Fruit fly (Drosophila melanogaster) whole organism, embryonic: Measurements from ENCODE around the gene CG12171.
A peak's percentile ranks its signal among the peaks of the same experiment; 100 is the strongest.

Experiments used
- Antp ChIP-seq: fragments of 200-800 bp; sonication (Bioruptor generic); optimal IDR thresholded peaks from 3 replicates; lab custom pipeline; 2016; ENCODE audit warnings: missing biosample characterization, missing genetic modification characterization
- Atf3 ChIP-seq: fragments of 200-800 bp; sonication (Bioruptor generic); optimal IDR thresholded peaks from 3 replicates; lab custom pipeline; 2016; ENCODE audit warnings: missing biosample characterization, missing genetic modification characterization
- CG10209 ChIP-seq: fragments of 200-800 bp; sonication (Bioruptor generic); optimal IDR thresholded peaks from 3 replicates; lab custom pipeline; 2017; ENCODE audit warnings: missing biosample characterization, mild to moderate bottlenecking, missing genetic modification characterization, missing genetic modification reagents
- CG10654 ChIP-seq: fragments of 200-800 bp; sonication (Bioruptor generic); optimal IDR thresholded peaks from 2 replicates; lab custom pipeline; 2016; ENCODE audit warnings: missing biosample characterization, missing genetic modification characterization
- CG11456 ChIP-seq: fragments of 200-800 bp; sonication (Bioruptor generic); IDR thresholded peaks from 3 replicates; pipeline ENCODE4 v1.3.6; 2022; ENCODE audit warnings: missing biosample characterization, missing genetic modification characterization
- CG1233 ChIP-seq: fragments of 200-800 bp; sonication (Bioruptor generic); optimal IDR thresholded peaks from 4 replicates; lab custom pipeline; 2018; ENCODE audit warnings: missing biosample characterization, mild to moderate bottlenecking, missing genetic modification characterization
- CG13123 ChIP-seq: fragments of 200-800 bp; sonication (Bioruptor generic); optimal IDR thresholded peaks from 2 replicates; lab custom pipeline; 2016; ENCODE audit warnings: missing biosample characterization, missing genetic modification characterization
- CG13624 ChIP-seq: fragments of 200-800 bp; sonication (Bioruptor generic); optimal IDR thresholded peaks from 2 replicates; lab custom pipeline; 2016; ENCODE audit warnings: missing biosample characterization, missing genetic modification characterization
- CG16779 ChIP-seq: fragments of 200-800 bp; sonication (Bioruptor generic); IDR thresholded peaks from 2 replicates; pipeline ENCODE4 v1.3.6; 2022; ENCODE audit warnings: missing biosample characterization, missing genetic modification characterization
- CG16813 ChIP-seq: fragments of 200-800 bp; sonication (Bioruptor generic); IDR thresholded peaks from 3 replicates; pipeline ENCODE4 v1.3.6; 2022; ENCODE audit warnings: missing biosample characterization, missing genetic modification characterization; ENCODE audit not compliant: partially characterized antibody
- CG17912 ChIP-seq: fragments of 200-800 bp; sonication (Bioruptor generic); optimal IDR thresholded peaks from 2 replicates; lab custom pipeline; 2018; ENCODE audit warnings: missing biosample characterization, mild to moderate bottlenecking, missing genetic modification characterization
- CG3163 ChIP-seq: fragments of 200-800 bp; sonication (Bioruptor generic); optimal IDR thresholded peaks from 3 replicates; lab custom pipeline; 2016; ENCODE audit warnings: missing biosample characterization, missing genetic modification characterization
- CG3407 ChIP-seq: fragments of 200-800 bp; sonication (Bioruptor generic); optimal IDR thresholded peaks from 2 replicates; lab custom pipeline; 2018; ENCODE audit warnings: missing biosample characterization, mild to moderate bottlenecking, missing genetic modification characterization
- CG6654 ChIP-seq: fragments of 200-800 bp; sonication (Bioruptor generic); optimal IDR thresholded peaks from 2 replicates; lab custom pipeline; 2017; ENCODE audit warnings: missing biosample characterization, mild to moderate bottlenecking, missing genetic modification characterization
- CG6689 ChIP-seq: fragments of 200-800 bp; sonication (Bioruptor generic); IDR thresholded peaks from 2 replicates; pipeline ENCODE4 v1.3.6; 2022; ENCODE audit warnings: missing biosample characterization, missing genetic modification characterization
- CG9437 ChIP-seq: fragments of 200-800 bp; sonication (Bioruptor generic); optimal IDR thresholded peaks from 2 replicates; lab custom pipeline; 2018; ENCODE audit warnings: missing biosample characterization, mild to moderate bottlenecking, missing genetic modification characterization
- CG9797 ChIP-seq: fragments of 200-800 bp; sonication (Bioruptor generic); optimal IDR thresholded peaks from 3 replicates; lab custom pipeline; 2018; ENCODE audit warnings: missing biosample characterization, mild to moderate bottlenecking, missing genetic modification characterization
- CG9932 ChIP-seq: fragments of 200-800 bp; sonication (Bioruptor generic); IDR thresholded peaks from 2 replicates; pipeline ENCODE4 v1.3.6; 2022; ENCODE audit warnings: missing biosample characterization, missing genetic modification characterization
- Dbx ChIP-seq: fragments of 200-800 bp; sonication (Bioruptor generic); IDR thresholded peaks from 3 replicates; pipeline ENCODE4 v1.3.6; 2022; ENCODE audit warnings: missing biosample characterization, missing genetic modification characterization
- Dek ChIP-seq: fragments of 200-800 bp; sonication (Bioruptor generic); optimal IDR thresholded peaks from 3 replicates; lab custom pipeline; 2019; ENCODE audit warnings: missing biosample characterization, mild to moderate bottlenecking, missing genetic modification characterization, moderate library complexity
- Dfd ChIP-seq, 2 experiments: fragments of >200 bp; optimal IDR thresholded peaks; 2 replicates each; lab custom pipeline; 2017; ENCODE audit warnings: missing biosample characterization in 2 of 2, missing genetic modification characterization in 2 of 2
- Dip3 ChIP-seq: fragments of 200-800 bp; sonication (Bioruptor generic); optimal IDR thresholded peaks from 3 replicates; lab custom pipeline; 2016; ENCODE audit warnings: missing biosample characterization, missing genetic modification characterization
- Dref ChIP-seq: fragments of 200-800 bp; sonication (Bioruptor generic); IDR thresholded peaks from 2 replicates; pipeline ENCODE4 v1.3.6; 2022; ENCODE audit warnings: missing biosample characterization, missing genetic modification characterization
- Ets97D ChIP-seq: fragments of 200-800 bp; sonication (Bioruptor generic); optimal IDR thresholded peaks from 3 replicates; lab custom pipeline; 2016; ENCODE audit warnings: missing biosample characterization, missing genetic modification characterization
- Gug ChIP-seq: fragments of 200-800 bp; sonication (Bioruptor generic); IDR thresholded peaks from 4 replicates; pipeline ENCODE4 v1.3.6; 2022; ENCODE audit warnings: missing biosample characterization, missing genetic modification characterization
- HLH54F ChIP-seq: fragments of 200-800 bp; sonication (Bioruptor generic); optimal IDR thresholded peaks from 3 replicates; lab custom pipeline; 2016; ENCODE audit warnings: missing biosample characterization, missing genetic modification characterization
- Sry-δ ChIP-seq: fragments of 200-800 bp; sonication (Bioruptor generic); optimal IDR thresholded peaks from 2 replicates; lab custom pipeline; 2016; ENCODE audit warnings: missing biosample characterization, missing genetic modification characterization
- Usf ChIP-seq: fragments of 200-800 bp; sonication (Bioruptor generic); optimal IDR thresholded peaks from 2 replicates; lab custom pipeline; 2017; ENCODE audit warnings: missing genotype, missing biosample characterization, missing genetic modification characterization
- bbx ChIP-seq: fragments of 200-800 bp; sonication (Bioruptor generic); IDR thresholded peaks from 2 replicates; pipeline ENCODE4 v1.3.6; 2022; ENCODE audit warnings: missing biosample characterization, missing genetic modification characterization; ENCODE audit not compliant: partially characterized antibody
- bcd ChIP-seq: fragments of 200-800 bp; sonication (Bioruptor generic); optimal IDR thresholded peaks from 2 replicates; lab custom pipeline; 2017; ENCODE audit warnings: missing biosample characterization, mild to moderate bottlenecking, missing genetic modification characterization
- cg ChIP-seq: fragments of 200-800 bp; sonication (Bioruptor generic); optimal IDR thresholded peaks from 3 replicates; lab custom pipeline; 2019; ENCODE audit warnings: missing biosample characterization, mild to moderate bottlenecking, missing genetic modification characterization, moderate library complexity
- chn ChIP-seq: fragments of 200-800 bp; sonication (Bioruptor generic); optimal IDR thresholded peaks from 2 replicates; lab custom pipeline; 2016; ENCODE audit warnings: missing biosample characterization, missing genetic modification characterization
- crp ChIP-seq, 2 experiments: fragments of 200-800 bp; sonication (Bioruptor generic); optimal IDR thresholded peaks; 2 replicates in 1 of 2; 3 replicates in 1 of 2; lab custom pipeline; 2017; ENCODE audit warnings: missing biosample characterization in 2 of 2, missing genetic modification characterization in 2 of 2, mild to moderate bottlenecking in 1 of 2, moderate library complexity in 1 of 2
- dmrt11E ChIP-seq: fragments of 200-800 bp; sonication (Bioruptor generic); optimal IDR thresholded peaks from 3 replicates; lab custom pipeline; 2018; ENCODE audit warnings: missing biosample characterization, mild to moderate bottlenecking, missing genetic modification characterization, moderate library complexity
- dysf ChIP-seq: fragments of 200-800 bp; sonication (Bioruptor generic); IDR thresholded peaks from 3 replicates; pipeline ENCODE4 v1.3.6; 2022; ENCODE audit warnings: missing biosample characterization, missing genetic modification characterization
- fu2 ChIP-seq: fragments of 200-800 bp; sonication (Bioruptor generic); optimal IDR thresholded peaks from 2 replicates; lab custom pipeline; 2016; ENCODE audit warnings: missing biosample characterization, missing genetic modification characterization
- gcm2 ChIP-seq: fragments of 200-800 bp; sonication (Bioruptor generic); optimal IDR thresholded peaks from 2 replicates; lab custom pipeline; 2016; ENCODE audit warnings: missing biosample characterization, missing genetic modification characterization
- gem ChIP-seq: fragments of 200-800 bp; sonication (Bioruptor generic); optimal IDR thresholded peaks from 2 replicates; lab custom pipeline; 2019; ENCODE audit warnings: missing biosample characterization, mild to moderate bottlenecking, missing genetic modification characterization, moderate library complexity
- gsb ChIP-seq: fragments of 200-800 bp; sonication (Bioruptor generic); IDR thresholded peaks from 2 replicates; pipeline ENCODE4 v1.3.6; 2022; ENCODE audit warnings: missing biosample characterization, missing genetic modification characterization
- gt ChIP-seq: fragments of 200-800 bp; sonication (Bioruptor generic); IDR thresholded peaks from 2 replicates; pipeline ENCODE4 v1.3.6; 2022; ENCODE audit warnings: missing biosample characterization, missing genetic modification characterization
- h ChIP-seq: fragments of >200 bp; optimal IDR thresholded peaks from 2 replicates; lab custom pipeline; 2017
- ind ChIP-seq: fragments of 200-800 bp; sonication (Bioruptor generic); optimal IDR thresholded peaks from 3 replicates; lab custom pipeline; 2016; ENCODE audit warnings: missing biosample characterization, missing genetic modification characterization
- inv ChIP-seq: fragments of 200-800 bp; sonication (Bioruptor generic); IDR thresholded peaks from 2 replicates; pipeline ENCODE4 v1.3.6; 2022; ENCODE audit warnings: missing biosample characterization, missing genetic modification characterization; ENCODE audit not compliant: partially characterized antibody
- klu ChIP-seq: fragments of 200-800 bp; sonication (Bioruptor generic); IDR thresholded peaks from 2 replicates; pipeline ENCODE4 v1.3.6; 2022; ENCODE audit warnings: missing biosample characterization, missing genetic modification characterization
- kni ChIP-seq: fragments of 200-800 bp; sonication (Bioruptor generic); optimal IDR thresholded peaks from 3 replicates; lab custom pipeline; 2017; ENCODE audit warnings: mild to moderate bottlenecking, missing biosample characterization, missing genetic modification reagents, missing genetic modification characterization
- lilli ChIP-seq: fragments of 200-800 bp; sonication (Bioruptor generic); optimal IDR thresholded peaks from 3 replicates; lab custom pipeline; 2016; ENCODE audit warnings: missing biosample characterization, missing genetic modification characterization
- mam ChIP-seq: fragments of 200-800 bp; sonication (Bioruptor generic); optimal IDR thresholded peaks from 3 replicates; lab custom pipeline; 2016; ENCODE audit warnings: missing biosample characterization, missing genetic modification characterization
- mld ChIP-seq: fragments of 200-800 bp; sonication (Bioruptor generic); IDR thresholded peaks from 3 replicates; pipeline ENCODE4 v1.3.6; 2022; ENCODE audit warnings: missing biosample characterization, missing genetic modification characterization; ENCODE audit not compliant: partially characterized antibody
- slp2 ChIP-seq: fragments of 200-800 bp; sonication (Bioruptor generic); optimal IDR thresholded peaks from 2 replicates; lab custom pipeline; 2016; ENCODE audit warnings: missing biosample characterization, missing genetic modification characterization
- sob ChIP-seq: fragments of 200-800 bp; sonication (Bioruptor generic); IDR thresholded peaks from 2 replicates; pipeline ENCODE4 v1.3.6; 2022; ENCODE audit warnings: missing biosample characterization, missing genetic modification characterization
- ttk ChIP-seq: fragments of 200-800 bp; sonication (Bioruptor generic); IDR thresholded peaks from 2 replicates; pipeline ENCODE4 v2.1.2; 2022; ENCODE audit warnings: missing biosample characterization, missing genetic modification characterization

CG12171 gene

DNA sequence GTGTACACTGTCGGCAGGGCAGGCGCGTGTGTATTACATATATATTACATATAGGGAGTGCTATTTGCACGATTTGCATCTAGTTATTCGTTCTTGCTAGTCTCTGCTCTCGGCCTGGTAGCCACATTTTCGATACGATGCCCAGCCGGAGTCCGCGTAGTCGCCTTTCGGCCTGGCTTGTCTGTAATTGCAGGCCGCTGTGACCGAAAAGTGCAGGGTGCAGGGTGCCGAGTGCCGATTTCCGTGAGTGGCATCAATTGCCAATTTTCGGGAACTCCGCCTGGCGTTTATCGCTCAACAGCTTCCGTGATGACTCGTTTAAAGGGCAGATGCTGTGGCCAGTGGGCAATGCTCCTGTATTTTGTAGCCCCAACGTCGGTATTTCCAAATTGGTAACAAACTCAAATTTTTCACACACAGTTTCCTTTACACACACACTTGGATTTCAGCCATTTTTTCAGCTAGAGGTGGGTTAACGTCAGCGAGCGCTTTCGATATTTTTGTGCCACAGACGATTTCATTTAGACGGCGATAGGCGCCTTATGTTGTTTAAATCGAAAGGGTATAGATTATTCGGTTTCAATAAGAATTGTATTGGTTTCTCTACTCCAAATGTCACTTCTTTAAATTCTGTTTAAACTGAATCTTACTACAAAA, 45.4 kb upstream of the CG12171 start, which contains the start of gene CG2926 (continued):
- no peak for TF ChIP-seq CG6654 (GFP tag; lab: Kevin White, UChicago)
- no peak for TF ChIP-seq chn
- no peak for TF ChIP-seq CG6689 (GFP tag; lab: Robert Waterston, UW)
- TF ChIP-seq gcm2 (GFP tag; lab: Kevin White, UChicago), result no peak
- peak; percentile 40 for TF ChIP-seq CG13624
- peak; percentile 25 for TF ChIP-seq dmrt11E (tag; lab: Kevin White, UChicago)
- peak; percentile 58; the same call in 2 of the 3 replicates for TF ChIP-seq CG11456 (GFP tag; lab: Robert Waterston, UW)
- TF ChIP-seq gem (tag; lab: Kevin White, UChicago), result no peak
- no peak for TF ChIP-seq Usf (GFP tag; lab: Kevin White, UChicago)
- TF ChIP-seq Antp (GFP tag; lab: Kevin White, UChicago), result peak; percentile 16
- peak; percentile 46 for TF ChIP-seq HLH54F (GFP tag; lab: Kevin White, UChicago)
- TF ChIP-seq Dip3 (GFP tag; lab: Kevin White, UChicago), result no peak
- TF ChIP-seq bcd (GFP tag; lab: Kevin White, UChicago), result no peak
- TF ChIP-seq ind (GFP tag; lab: Kevin White, UChicago), result no peak
- TF ChIP-seq klu (GFP tag; lab: Robert Waterston, UW), result no peak
- peak; percentile 55 for TF ChIP-seq Ets97D
- no peak for TF ChIP-seq Atf3
- peak; percentile 91 for TF ChIP-seq mld
- peak; percentile 88 for TF ChIP-seq CG16813 (GFP tag; lab: Robert Waterston, UW)
- peak; percentile 31 for TF ChIP-seq CG9797 (GFP tag; lab: Kevin White, UChicago)
- TF ChIP-seq Dfd (GFP tag; optimal IDR thresholded peaks at IDR 0.05; lab: Kevin White, UChicago), result no peak
- TF ChIP-seq CG16779 (GFP tag; lab: Robert Waterston, UW), result no peak
- TF ChIP-seq lilli (GFP tag; lab: Kevin White, UChicago), result peak; percentile 69
- peak; percentile 93 for TF ChIP-seq bbx (GFP tag; lab: Robert Waterston, UW)
- peak; percentile 84 for TF ChIP-seq inv
- no peak for TF ChIP-seq CG10209 (GFP tag; lab: Kevin White, UChicago)
- TF ChIP-seq ttk, result 0 out of 2 replicates have a peak, but pooled peaks have one; percentile 5
- peak; percentile 70 for TF ChIP-seq mam (GFP tag; lab: Kevin White, UChicago)
- TF ChIP-seq Dbx (GFP tag; lab: Robert Waterston, UW), result peak; percentile 62
- no peak for TF ChIP-seq kni (GFP tag; lab: Kevin White, UChicago)
- TF ChIP-seq gsb (GFP tag; lab: Robert Waterston, UW), result 0 out of 2 replicates have a peak, but pooled peaks have one; percentile 5
- TF ChIP-seq cg, result peak; percentile 75
- TF ChIP-seq CG9932 (GFP tag; lab: Robert Waterston, UW), result peak; percentile 79
- TF ChIP-seq crp (GFP tag; optimal IDR thresholded peaks at IDR 0.05; lab: Kevin White, UChicago), result peak in 1 of 2 experiments; percentile 33
- TF ChIP-seq Dref (GFP tag; lab: Robert Waterston, UW), result peak; percentile 81
- TF ChIP-seq CG3163, result peak; percentile 31
- peak; percentile 45; the same call in 1 of the 3 replicates for TF ChIP-seq dysf (GFP tag; lab: Robert Waterston, UW)
- peak; percentile 55; the same call in 1 of the 2 replicates for TF ChIP-seq sob (GFP tag; lab: Robert Waterston, UW)
- TF ChIP-seq Sry-δ (GFP tag; lab: Kevin White, UChicago), result peak; percentile 96
- peak; percentile 27 for TF ChIP-seq CG10654
- TF ChIP-seq CG1233, result peak; percentile 33
- TF ChIP-seq CG3407 (GFP tag; lab: Kevin White, UChicago), result no peak
- TF ChIP-seq CG13123 (GFP tag; lab: Kevin White, UChicago), result no peak
- TF ChIP-seq Gug (GFP tag; lab: Robert Waterston, UW), result peak; percentile 75; the same call in 2 of the 4 replicates
- no peak for TF ChIP-seq Dek
- peak; percentile 40 for TF ChIP-seq fu2 (GFP tag; lab: Kevin White, UChicago)
- TF ChIP-seq CG9437 (GFP tag; lab: Kevin White, UChicago), result peak; percentile 40
- no peak for TF ChIP-seq gt (GFP tag; lab: Robert Waterston, UW)
- peak; percentile 35 for TF ChIP-seq CG17912 (GFP tag; lab: Kevin White, UChicago)
- TF ChIP-seq slp2 (GFP tag; lab: Kevin White, UChicago), result no peak
- no peak for TF ChIP-seq h (lab: Kevin White, UChicago)
